Worm (Caenorhabditis elegans) whole organism, L1 larva: Measurements from ENCODE around the gene nas-3.
"Not testable (repeated sequence)": the region's sequence is repeated elsewhere in the genome, so short reads cannot be mapped to it uniquely, and the experiment has no call there.

Experiments
- C04F5.9 ChIP-seq: sonication (generic microtip); optimal IDR thresholded peaks from 2 replicates; lab custom pipeline; 2016; ENCODE audit warnings: missing genetic modification characterization, missing compliant biosample characterization
- alr-1 ChIP-seq: fragments of 200-800 bp; sonication (Bioruptor generic); optimal IDR thresholded peaks from 2 replicates; lab custom pipeline; 2018; ENCODE audit warnings: borderline replicate concordance, mild to moderate bottlenecking, missing genetic modification characterization, missing compliant biosample characterization
- blmp-1 ChIP-seq: fragments of 150-350 bp; optimal IDR thresholded peaks from 2 replicates; lab custom pipeline; 2014; ENCODE audit warnings: missing biosample characterization, missing genetic modification characterization
- ceh-63 ChIP-seq: fragments of 200-800 bp; sonication (Bioruptor generic); optimal IDR thresholded peaks from 2 replicates; lab custom pipeline; 2018; ENCODE audit warnings: mild to moderate bottlenecking, missing genetic modification characterization, missing compliant biosample characterization
- ceh-88 ChIP-seq: fragments of 200-800 bp; sonication (Bioruptor generic); IDR thresholded peaks from 2 replicates; pipeline ENCODE4 v1.3.6; 2022; ENCODE audit warnings: missing genetic modification characterization, missing compliant biosample characterization
- ceh-90 ChIP-seq: sonication (generic microtip); optimal IDR thresholded peaks from 2 replicates; lab custom pipeline; 2016; ENCODE audit warnings: missing genetic modification characterization, missing compliant biosample characterization
- efl-1 ChIP-seq, 4 experiments: fragments of 150-350 bp; optimal IDR thresholded peaks in 3 of 4; peaks in 1 of 4; 1 replicate in 1 of 4; 2 replicates in 3 of 4; lab custom pipeline; 2014; ENCODE audit warnings: missing biosample characterization in 2 of 4, missing genetic modification characterization in 2 of 4, missing genetic modification reagents in 2 of 4
- egl-13 ChIP-seq: sonication (generic microtip); optimal IDR thresholded peaks from 2 replicates; lab custom pipeline; 2016; ENCODE audit warnings: missing genotype, missing genetic modification reagents, missing genetic modification characterization, missing compliant biosample characterization
- elt-2 ChIP-seq: sonication (generic microtip); optimal IDR thresholded peaks from 2 replicates; lab custom pipeline; 2016; ENCODE audit warnings: missing genetic modification characterization, mild to moderate bottlenecking, inconsistent platforms, missing compliant biosample characterization, missing genetic modification reagents
- elt-3 ChIP-seq, 6 experiments: fragments of 150-350 bp in 1 of 6; sonication (generic microtip); optimal IDR thresholded peaks; 2 replicates each; lab custom pipeline; 2017 to 2018; ENCODE audit warnings: missing biosample characterization in 6 of 6, missing genetic modification characterization in 6 of 6, inconsistent platforms in 1 of 6
- fos-1 ChIP-seq: fragments of 150-350 bp; optimal IDR thresholded peaks from 2 replicates; lab custom pipeline; 2014; ENCODE audit warnings: missing biosample characterization, missing genetic modification characterization
- lin-13 ChIP-seq: fragments of 150-350 bp; optimal IDR thresholded peaks from 2 replicates; lab custom pipeline; 2014; ENCODE audit warnings: missing biosample characterization, missing genetic modification reagents, missing genetic modification characterization
- lin-14 ChIP-seq: fragments of 200-800 bp; sonication (Bioruptor generic); optimal IDR thresholded peaks from 2 replicates; lab custom pipeline; 2018; ENCODE audit warnings: mild to moderate bottlenecking, missing genetic modification characterization, moderate library complexity, missing compliant biosample characterization
- lin-35 ChIP-seq, 2 experiments: fragments of 150-350 bp; optimal IDR thresholded peaks; 2 replicates each; lab custom pipeline; 2014; ENCODE audit warnings: missing biosample characterization in 2 of 2, missing genetic modification characterization in 2 of 2, missing genetic modification reagents in 2 of 2
- mdl-1 ChIP-seq, 2 experiments: fragments of 150-350 bp; optimal IDR thresholded peaks; 2 replicates each; lab custom pipeline; 2014 to 2017; ENCODE audit warnings: missing biosample characterization in 2 of 2, missing genetic modification characterization in 2 of 2, inconsistent platforms in 1 of 2
- mef-2 ChIP-seq: fragments of 150-350 bp; optimal IDR thresholded peaks from 2 replicates; lab custom pipeline; 2014; ENCODE audit warnings: missing biosample characterization, missing genetic modification characterization
- nhr-12 ChIP-seq: sonication (generic microtip); optimal IDR thresholded peaks from 2 replicates; lab custom pipeline; 2017; ENCODE audit warnings: missing biosample characterization, missing genetic modification characterization
- nhr-19 ChIP-seq: fragments of 200-800 bp; sonication (Bioruptor generic); conservative IDR thresholded peaks from 2 replicates; pipeline ENCODE4 v1.3.6; 2022; ENCODE audit warnings: missing genetic modification characterization, missing compliant biosample characterization
- nhr-20 ChIP-seq: sonication (generic microtip); optimal IDR thresholded peaks from 2 replicates; lab custom pipeline; 2016; ENCODE audit warnings: mild to moderate bottlenecking, missing genetic modification characterization, missing compliant biosample characterization
- nhr-47 ChIP-seq: sonication (generic microtip); optimal IDR thresholded peaks from 2 replicates; lab custom pipeline; 2016; ENCODE audit warnings: mild to moderate bottlenecking, missing genetic modification characterization, moderate library complexity, missing compliant biosample characterization
- nhr-71 ChIP-seq: sonication (generic microtip); optimal IDR thresholded peaks from 2 replicates; lab custom pipeline; 2016; ENCODE audit warnings: mild to moderate bottlenecking, missing genetic modification characterization, moderate library complexity, missing compliant biosample characterization
- nhr-76 ChIP-seq: sonication (generic microtip); optimal IDR thresholded peaks from 2 replicates; lab custom pipeline; 2017; ENCODE audit warnings: missing biosample characterization, missing genetic modification characterization
- nhr-85 ChIP-seq: sonication (generic microtip); peaks from one replicate; lab custom pipeline; 2016; ENCODE audit warnings: missing genetic modification characterization, inconsistent platforms, missing compliant biosample characterization
- nhr-90 ChIP-seq: sonication (generic microtip); optimal IDR thresholded peaks from 2 replicates; lab custom pipeline; 2016; ENCODE audit warnings: mild to moderate bottlenecking, missing genetic modification characterization, missing compliant biosample characterization; ENCODE audit not compliant: poor library complexity
- pag-3 ChIP-seq: sonication (generic microtip); optimal IDR thresholded peaks from 2 replicates; lab custom pipeline; 2017; ENCODE audit warnings: missing genetic modification characterization, mild to moderate bottlenecking, missing compliant biosample characterization, antibody characterized with exemption, borderline replicate concordance; ENCODE audit not compliant: insufficient read depth
- pax-3 ChIP-seq: fragments of 200-800 bp; sonication (Bioruptor generic); optimal IDR thresholded peaks from 2 replicates; lab custom pipeline; 2018; ENCODE audit warnings: mild to moderate bottlenecking, missing genetic modification characterization, moderate library complexity, missing compliant biosample characterization
- snpc-4 ChIP-seq: fragments of 150-350 bp; optimal IDR thresholded peaks from 2 replicates; lab custom pipeline; 2014; ENCODE audit warnings: missing biosample characterization, missing genetic modification characterization
- snu-23 ChIP-seq: sonication (generic microtip); optimal IDR thresholded peaks from 2 replicates; lab custom pipeline; 2016; ENCODE audit warnings: missing genetic modification characterization, missing compliant biosample characterization
- sptf-1 ChIP-seq: fragments of 150-350 bp; optimal IDR thresholded peaks from 2 replicates; lab custom pipeline; 2014; ENCODE audit warnings: missing biosample characterization, missing genetic modification characterization
- swsn-7 ChIP-seq: sonication (generic microtip); optimal IDR thresholded peaks from 2 replicates; lab custom pipeline; 2016; ENCODE audit warnings: missing genetic modification characterization, missing compliant biosample characterization
- tbx-2 ChIP-seq: sonication (generic microtip); optimal IDR thresholded peaks from 2 replicates; lab custom pipeline; 2016; ENCODE audit warnings: missing genetic modification characterization, missing compliant biosample characterization
- unc-86 ChIP-seq: sonication (generic microtip); optimal IDR thresholded peaks from 2 replicates; lab custom pipeline; 2016; ENCODE audit warnings: missing genetic modification characterization, missing compliant biosample characterization
- unc-98 ChIP-seq: fragments of 200-800 bp; sonication (Bioruptor generic); IDR thresholded peaks from 2 replicates; pipeline ENCODE4 v1.3.6; 2022; ENCODE audit warnings: missing genetic modification characterization, missing compliant biosample characterization
- ztf-11 ChIP-seq, 2 experiments: sonication (generic microtip); optimal IDR thresholded peaks; 2 replicates each; lab custom pipeline; 2016 to 2017; ENCODE audit warnings: missing genetic modification characterization in 2 of 2, missing biosample characterization in 1 of 2, missing compliant biosample characterization in 1 of 2

The nas-3 gene

ce11 chrV:9477863-9478262 is at the start of gene nas-3:
Gene nas-3, plus strand, starts transcription at chrV:9478163.
- TF ChIP-seq alr-1 (tag; lab: Kevin White, UChicago), result no peak
- TF ChIP-seq sptf-1 (tag; lab: Kevin White, UChicago), result no peak
- no peak for TF ChIP-seq mef-2 (tag; lab: Kevin White, UChicago)
- no peak for TF ChIP-seq unc-86
- TF ChIP-seq C04F5.9, result no peak
- no peak for TF ChIP-seq egl-13 (tag; lab: Kevin White, UChicago)
- TF ChIP-seq ztf-11 (tag; optimal IDR thresholded peaks at IDR 0.05; lab: Kevin White, UChicago), result no peak
- no peak for TF ChIP-seq lin-14 (GFP tag; lab: Kevin White, UChicago)
- no peak for TF ChIP-seq pax-3 (tag; lab: Kevin White, UChicago)

- not testable (repeated sequence) for TF ChIP-seq nhr-12, swsn-7, pag-3 (tag; lab: Kevin White, UChicago)
Measured at ce11 chrV:9439315-9440002, 38.5 kb upstream of the nas-3 start, which contains the start of gene Y54B9A.1. Gene Y54B9A.1, minus strand, starts transcription at chrV:9439549.

ce11 chrV:9440003-9440319 is 38.0 kb upstream of the nas-3 start:
- TF ChIP-seq snpc-4 (tag; lab: Kevin White, UChicago), result peak; percentile 21
- no peak for TF ChIP-seq lin-14 (GFP tag; lab: Kevin White, UChicago)

- TF ChIP-seq ceh-90 (tag; lab: Kevin White, UChicago) (no peak), tbx-2 (tag; lab: Kevin White, UChicago) (no peak), ceh-63 (GFP tag; lab: Kevin White, UChicago) (no peak), nhr-19 (GFP tag; lab: Robert Waterston, UW) (no peak)
Measured at ce11 chrV:9441046-9441445, 36.9 kb upstream of the nas-3 start.

ce11 chrV:9442471-9442870 is 35.5 kb upstream of the nas-3 start:
- TF ChIP-seq blmp-1 (tag; lab: Kevin White, UChicago) (peak; percentile 66), ceh-88 (GFP tag; lab: Robert Waterston, UW) (no peak), snu-23 (peak; percentile 19), unc-98 (no peak), elt-3 (tag; optimal IDR thresholded peaks at IDR 0.05; lab: Kevin White, UChicago) (peak in 1 of 6 experiments; percentile 29), lin-35 (GFP tag; optimal IDR thresholded peaks at IDR 0.05; lab: Kevin White, UChicago) (peak in 1 of 2 experiments; percentile 6), efl-1 (optimal IDR thresholded peaks at IDR 0.05; lab: Kevin White, UChicago) (no peak), efl-1 (GFP tag; optimal IDR thresholded peaks at IDR 0.05 in 1 of 2; lab: Kevin White, UChicago) (peak in 1 of 2 experiments; percentile 91), lin-14 (GFP tag; lab: Kevin White, UChicago) (peak; percentile 36)

ce11 chrV:9443109-9443508 is 34.9 kb upstream of the nas-3 start:
- peak in 1 of 2 experiments; percentile 63 for TF ChIP-seq lin-35 (GFP tag; optimal IDR thresholded peaks at IDR 0.05; lab: Kevin White, UChicago)
- no peak for TF ChIP-seq nhr-47 (tag; lab: Kevin White, UChicago)
- peak in 1 of 2 experiments; percentile 13 for TF ChIP-seq mdl-1 (tag; optimal IDR thresholded peaks at IDR 0.05; lab: Kevin White, UChicago)
- no peak for TF ChIP-seq fos-1 (tag; lab: Kevin White, UChicago)
- TF ChIP-seq nhr-76 (tag; lab: Kevin White, UChicago), result no peak
- peak; percentile 4 for TF ChIP-seq nhr-20
- TF ChIP-seq alr-1 (tag; lab: Kevin White, UChicago), result no peak
- TF ChIP-seq swsn-7 (tag; lab: Kevin White, UChicago), result no peak
- TF ChIP-seq elt-2 (tag; lab: Kevin White, UChicago), result peak; percentile 94
- peak; percentile 22 for TF ChIP-seq nhr-90
- no peak for TF ChIP-seq nhr-85
- TF ChIP-seq lin-13 (GFP tag; lab: Kevin White, UChicago), result no peak
- TF ChIP-seq nhr-71 (tag; lab: Kevin White, UChicago), result peak; percentile 20
